Worm (Caenorhabditis elegans) whole organism, L1 larva: ENCODE data around the gene F16H6.10.

Experiments
- alr-1 ChIP-seq: fragments of 200-800 bp; sonication (Bioruptor generic); optimal IDR thresholded peaks from 2 replicates; lab custom pipeline; 2018; ENCODE audit warnings: borderline replicate concordance, mild to moderate bottlenecking, missing genetic modification characterization, missing compliant biosample characterization
- ama-1 ChIP-seq: fragments of 150-350 bp; optimal IDR thresholded peaks from 2 replicates; lab custom pipeline; 2014
- dpl-1 ChIP-seq, 3 experiments: fragments of 150-350 bp in 2 of 3; sonication (generic microtip) in 1 of 3; optimal IDR thresholded peaks; 2 replicates each; lab custom pipeline; 2014 to 2017; ENCODE audit warnings: missing biosample characterization in 3 of 3, missing genetic modification characterization in 3 of 3, missing genetic modification reagents in 3 of 3
- nhr-237 ChIP-seq: fragments of 150-350 bp; optimal IDR thresholded peaks from 2 replicates; lab custom pipeline; 2014; ENCODE audit warnings: missing biosample characterization, missing genetic modification characterization
- unc-130 ChIP-seq: fragments of 150-350 bp; optimal IDR thresholded peaks from 2 replicates; lab custom pipeline; 2017; ENCODE audit warnings: missing biosample characterization, missing genetic modification characterization, inconsistent platforms
- unc-86 ChIP-seq: sonication (generic microtip); optimal IDR thresholded peaks from 2 replicates; lab custom pipeline; 2016; ENCODE audit warnings: missing genetic modification characterization, missing compliant biosample characterization
- zag-1 ChIP-seq: fragments of 150-350 bp; optimal IDR thresholded peaks from 2 replicates; lab custom pipeline; 2014; ENCODE audit warnings: missing biosample characterization, missing genetic modification characterization

DNA sequence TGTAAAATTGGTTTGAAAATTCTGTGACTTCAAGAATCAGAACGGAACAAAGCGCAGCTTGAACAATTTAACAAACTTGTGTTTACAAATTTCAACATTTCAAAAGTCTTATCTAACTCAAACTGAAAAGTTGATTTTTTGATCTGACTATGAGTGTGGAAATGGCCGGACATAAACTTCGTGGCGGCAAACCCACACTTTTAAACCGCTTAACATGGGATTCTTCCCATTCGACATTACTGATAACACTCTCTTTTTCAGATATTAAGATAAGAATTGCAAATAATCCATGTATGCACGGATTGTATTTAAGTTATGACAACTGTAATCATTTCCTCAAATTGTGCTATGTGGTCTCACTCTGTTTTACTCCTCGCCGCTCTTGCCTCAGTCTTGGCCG is 33.1 kb downstream of the F16H6.10 start, which contains the start of gene clec-42:
- TF ChIP-seq alr-1 (tag; lab: Kevin White, UChicago) = no peak
- no peak for TF ChIP-seq unc-86
- TF ChIP-seq zag-1 (tag; lab: Kevin White, UChicago) = no peak
- no peak for TF ChIP-seq nhr-237
- TF ChIP-seq dpl-1 (GFP tag; optimal IDR thresholded peaks at IDR 0.05; lab: Kevin White, UChicago) = no peak
- no peak for TF ChIP-seq ama-1 (lab: Kevin White, UChicago)
- no peak for TF ChIP-seq unc-130 (tag; lab: Kevin White, UChicago)
